Fruit fly (Drosophila melanogaster) whole organism, embryonic: ENCODE measurements around the gene kz.
A peak's percentile ranks its signal among the peaks of the same experiment; 100 is the strongest.

Experiments used
- Adf1 ChIP-seq: fragments of 200-800 bp; sonication (Bioruptor generic); IDR thresholded peaks from 2 replicates; pipeline ENCODE4 v1.3.6; 2022; ENCODE audit warnings: missing biosample characterization, missing genetic modification characterization
- B-H1 ChIP-seq: fragments of 200-800 bp; sonication (Bioruptor generic); IDR thresholded peaks from 3 replicates; pipeline ENCODE4 v1.3.6; 2022; ENCODE audit warnings: missing biosample characterization, missing genetic modification characterization
- CG10321 ChIP-seq: fragments of 200-800 bp; sonication (Bioruptor generic); IDR thresholded peaks from 2 replicates; pipeline ENCODE4 v1.3.6; 2022; ENCODE audit warnings: missing biosample characterization, missing genetic modification characterization
- CG12104 ChIP-seq: fragments of 200-800 bp; sonication (Bioruptor generic); optimal IDR thresholded peaks from 3 replicates; lab custom pipeline; 2016; ENCODE audit warnings: missing biosample characterization, missing genetic modification characterization
- CG2129 ChIP-seq: fragments of 200-800 bp; sonication (Bioruptor generic); IDR thresholded peaks from 2 replicates; pipeline ENCODE4 v1.3.6; 2022; ENCODE audit warnings: missing biosample characterization, missing genetic modification characterization; ENCODE audit not compliant: partially characterized antibody
- CG34376 ChIP-seq: fragments of 200-800 bp; sonication (Bioruptor generic); optimal IDR thresholded peaks from 2 replicates; lab custom pipeline; 2018; ENCODE audit warnings: missing biosample characterization, mild to moderate bottlenecking, missing genetic modification characterization
- CG4282 ChIP-seq: fragments of 200-800 bp; sonication (Bioruptor generic); optimal IDR thresholded peaks from 2 replicates; lab custom pipeline; 2016; ENCODE audit warnings: missing biosample characterization, missing genetic modification characterization
- CG6272 ChIP-seq: fragments of 200-800 bp; sonication (Bioruptor generic); IDR thresholded peaks from 2 replicates; pipeline ENCODE4 v1.3.6; 2022; ENCODE audit warnings: missing biosample characterization, missing genetic modification characterization
- CG6654 ChIP-seq: fragments of 200-800 bp; sonication (Bioruptor generic); optimal IDR thresholded peaks from 2 replicates; lab custom pipeline; 2017; ENCODE audit warnings: missing biosample characterization, mild to moderate bottlenecking, missing genetic modification characterization
- CG8290 ChIP-seq, 3 experiments: fragments of 200-800 bp; sonication (Bioruptor generic); optimal IDR thresholded peaks; 2 replicates each; lab custom pipeline; 2016 to 2019; ENCODE audit warnings: missing biosample characterization in 3 of 3, missing genetic modification characterization in 3 of 3, mild to moderate bottlenecking in 2 of 3, moderate library complexity in 1 of 3
- E2f1 ChIP-seq: fragments of 200-800 bp; sonication (Bioruptor generic); IDR thresholded peaks from 2 replicates; pipeline ENCODE4 v1.3.6; 2022; ENCODE audit warnings: missing biosample characterization, missing genetic modification characterization
- Elba2 ChIP-seq: fragments of 200-800 bp; sonication (Bioruptor generic); optimal IDR thresholded peaks from 3 replicates; lab custom pipeline; 2016; ENCODE audit warnings: missing biosample characterization, missing genetic modification characterization
- Fer1 ChIP-seq: fragments of 200-800 bp; sonication (Bioruptor generic); optimal IDR thresholded peaks from 2 replicates; lab custom pipeline; 2017; ENCODE audit warnings: missing biosample characterization, mild to moderate bottlenecking, missing genetic modification characterization
- GATAe ChIP-seq: fragments of 200-800 bp; sonication (Bioruptor generic); conservative IDR thresholded peaks from 2 replicates; pipeline ENCODE4 v1.3.6; 2022; ENCODE audit warnings: missing biosample characterization, missing genetic modification characterization
- Hmr ChIP-seq: fragments of 200-800 bp; sonication (Bioruptor generic); optimal IDR thresholded peaks from 3 replicates; lab custom pipeline; 2017; ENCODE audit warnings: mild to moderate bottlenecking, missing biosample characterization, missing genetic modification reagents, missing genetic modification characterization
- Mes4 ChIP-seq: fragments of 200-800 bp; sonication (Bioruptor generic); optimal IDR thresholded peaks from 2 replicates; lab custom pipeline; 2016; ENCODE audit warnings: missing biosample characterization, missing genetic modification characterization
- PHDP ChIP-seq: fragments of 200-800 bp; sonication (Bioruptor generic); optimal IDR thresholded peaks from 3 replicates; lab custom pipeline; 2018; ENCODE audit warnings: missing biosample characterization, mild to moderate bottlenecking, missing genetic modification characterization, moderate library complexity
- Pdp1 ChIP-seq, 2 experiments: fragments of 200-800 bp; sonication (Bioruptor generic); optimal IDR thresholded peaks; 3 replicates each; lab custom pipeline; 2016; ENCODE audit warnings: missing biosample characterization in 2 of 2, missing genetic modification characterization in 2 of 2, mild to moderate bottlenecking in 1 of 2, moderate library complexity in 1 of 2
- Rfx ChIP-seq: fragments of 200-800 bp; sonication (Bioruptor generic); IDR thresholded peaks from 2 replicates; pipeline ENCODE4 v1.3.6; 2022; ENCODE audit warnings: missing biosample characterization, missing genetic modification characterization
- Sox102F ChIP-seq: fragments of 200-800 bp; sonication (Bioruptor generic); optimal IDR thresholded peaks from 2 replicates; lab custom pipeline; 2018; ENCODE audit warnings: missing biosample characterization, mild to moderate bottlenecking, missing genetic modification characterization, moderate library complexity
- Taf1 ChIP-seq: fragments of 200-800 bp; sonication (Bioruptor generic); IDR thresholded peaks from 2 replicates; pipeline ENCODE4 v1.3.6; 2022; ENCODE audit warnings: missing biosample characterization, missing genetic modification characterization
- ase ChIP-seq: fragments of 200-800 bp; sonication (Bioruptor generic); IDR thresholded peaks from 3 replicates; pipeline ENCODE4 v1.3.6; 2022; ENCODE audit warnings: missing biosample characterization, missing genetic modification characterization
- ato ChIP-seq: fragments of 200-800 bp; sonication (Bioruptor generic); IDR thresholded peaks from 2 replicates; pipeline ENCODE4 v1.3.6; 2022; ENCODE audit warnings: missing biosample characterization, missing genetic modification characterization; ENCODE audit not compliant: partially characterized antibody
- az2 ChIP-seq: fragments of 200-800 bp; sonication (Bioruptor generic); optimal IDR thresholded peaks from 3 replicates; lab custom pipeline; 2016; ENCODE audit warnings: missing biosample characterization, missing genetic modification characterization
- dmrt99B ChIP-seq: fragments of 200-800 bp; sonication (Bioruptor generic); optimal IDR thresholded peaks from 2 replicates; lab custom pipeline; 2018; ENCODE audit warnings: missing biosample characterization, mild to moderate bottlenecking, missing genetic modification characterization, moderate library complexity
- dpn ChIP-seq, 2 experiments: fragments of 200-800 bp; sonication (Bioruptor generic); optimal IDR thresholded peaks; 3 replicates each; lab custom pipeline; 2016; ENCODE audit warnings: missing biosample characterization in 2 of 2, missing genetic modification characterization in 2 of 2
- exex ChIP-seq: fragments of 200-800 bp; sonication (Bioruptor generic); optimal IDR thresholded peaks from 4 replicates; lab custom pipeline; 2018; ENCODE audit warnings: missing biosample characterization, mild to moderate bottlenecking, missing genetic modification characterization, moderate library complexity
- fd3F ChIP-seq: fragments of 200-800 bp; sonication (Bioruptor generic); optimal IDR thresholded peaks from 2 replicates; lab custom pipeline; 2018; ENCODE audit warnings: missing biosample characterization, mild to moderate bottlenecking, missing genetic modification characterization, moderate library complexity
- fd64A ChIP-seq: fragments of 200-800 bp; sonication (Bioruptor generic); optimal IDR thresholded peaks from 3 replicates; lab custom pipeline; 2018; ENCODE audit warnings: missing biosample characterization, mild to moderate bottlenecking, missing genetic modification characterization
- inv ChIP-seq: fragments of 200-800 bp; sonication (Bioruptor generic); IDR thresholded peaks from 2 replicates; pipeline ENCODE4 v1.3.6; 2022; ENCODE audit warnings: missing biosample characterization, missing genetic modification characterization; ENCODE audit not compliant: partially characterized antibody
- jumu ChIP-seq: fragments of 200-800 bp; sonication (Bioruptor generic); optimal IDR thresholded peaks from 3 replicates; lab custom pipeline; 2016; ENCODE audit warnings: missing biosample characterization, missing genetic modification characterization
- ken ChIP-seq: fragments of 200-800 bp; sonication (Bioruptor generic); IDR thresholded peaks from 3 replicates; pipeline ENCODE4 v1.3.6; 2022; ENCODE audit warnings: missing biosample characterization, missing genetic modification characterization
- lab ChIP-seq: fragments of 200-800 bp; sonication (Bioruptor generic); optimal IDR thresholded peaks from 3 replicates; lab custom pipeline; 2017; ENCODE audit warnings: missing biosample characterization, missing genetic modification characterization, mild to moderate bottlenecking, moderate library complexity, missing genetic modification reagents
- nerfin-1 ChIP-seq: fragments of 200-800 bp; sonication (Bioruptor generic); optimal IDR thresholded peaks from 3 replicates; lab custom pipeline; 2019; ENCODE audit warnings: missing biosample characterization, mild to moderate bottlenecking, missing genetic modification characterization, moderate library complexity
- odd ChIP-seq: fragments of 200-800 bp; sonication (Bioruptor generic); optimal IDR thresholded peaks from 2 replicates; lab custom pipeline; 2017; ENCODE audit warnings: missing biosample characterization, mild to moderate bottlenecking, missing genetic modification characterization
- psq ChIP-seq: fragments of 200-800 bp; sonication (Bioruptor generic); optimal IDR thresholded peaks from 2 replicates; lab custom pipeline; 2017; ENCODE audit warnings: missing biosample characterization, missing genetic modification characterization
- rib ChIP-seq: fragments of 200-800 bp; sonication (Bioruptor generic); IDR thresholded peaks from 2 replicates; pipeline ENCODE4 v1.3.6; 2022; ENCODE audit warnings: missing biosample characterization, missing genetic modification characterization
- sc ChIP-seq, 3 experiments: fragments of >200 bp in 2 of 3; fragments of 200-800 bp in 1 of 3; sonication (Bioruptor generic) in 1 of 3; optimal IDR thresholded peaks; 2 replicates in 2 of 3; 3 replicates in 1 of 3; lab custom pipeline; 2017; ENCODE audit warnings: mild to moderate bottlenecking in 1 of 3, missing biosample characterization in 1 of 3, missing genetic modification characterization in 1 of 3, missing genetic modification reagents in 1 of 3
- sim ChIP-seq: fragments of 200-800 bp; sonication (Bioruptor generic); IDR thresholded peaks from 2 replicates; pipeline ENCODE4 v1.3.6; 2022; ENCODE audit warnings: missing biosample characterization, missing genetic modification characterization
- zfh2 ChIP-seq: fragments of 200-800 bp; sonication (Bioruptor generic); optimal IDR thresholded peaks from 2 replicates; lab custom pipeline; 2016; ENCODE audit warnings: missing biosample characterization, missing genetic modification characterization

The kz gene

dm6 chrX:2208641-2209241 lies 33.1 kb downstream of the kz start (continued):
- TF ChIP-seq odd (GFP tag; lab: Kevin White, UChicago), result no peak
- TF ChIP-seq CG34376, result no peak
- no peak for TF ChIP-seq CG2129 (GFP tag; lab: Robert Waterston, UW)
- peak; percentile 48 for TF ChIP-seq dmrt99B (tag; lab: Kevin White, UChicago)
- no peak for TF ChIP-seq Mes4 (GFP tag; lab: Kevin White, UChicago)
- no peak for TF ChIP-seq CG4282 (GFP tag; lab: Kevin White, UChicago)
- no peak for TF ChIP-seq sim (GFP tag; lab: Robert Waterston, UW)
- TF ChIP-seq fd3F (GFP tag; lab: Kevin White, UChicago), result no peak
- no peak for TF ChIP-seq lab (GFP tag; lab: Kevin White, UChicago)
- TF ChIP-seq dpn (GFP tag; optimal IDR thresholded peaks at IDR 0.05; lab: Kevin White, UChicago), result no peak
- TF ChIP-seq Fer1, result no peak
- no peak for TF ChIP-seq CG12104 (GFP tag; lab: Kevin White, UChicago)
- TF ChIP-seq Sox102F (GFP tag; lab: Kevin White, UChicago), result peak; percentile 35
- no peak for TF ChIP-seq exex (tag; lab: Kevin White, UChicago)
- peak; percentile 67 for TF ChIP-seq Rfx (GFP tag; lab: Robert Waterston, UW)
- TF ChIP-seq psq (GFP tag; lab: Kevin White, UChicago), result no peak
- peak; percentile 15 for TF ChIP-seq zfh2 (GFP tag; lab: Kevin White, UChicago)
- no peak for TF ChIP-seq ato (GFP tag; lab: Robert Waterston, UW)
- no peak; the same call in 1 of the 2 replicates for TF ChIP-seq E2f1 (GFP tag; lab: Robert Waterston, UW)
- no peak for TF ChIP-seq Taf1 (GFP tag; lab: Robert Waterston, UW)
- no peak for TF ChIP-seq az2 (GFP tag; lab: Kevin White, UChicago)
- TF ChIP-seq fd64A (GFP tag; lab: Kevin White, UChicago), result no peak
- TF ChIP-seq PHDP, result no peak

- TF ChIP-seq CG10321 (GFP tag; lab: Robert Waterston, UW) (no peak), CG8290 (GFP tag; optimal IDR thresholded peaks at IDR 0.05; lab: Kevin White, UChicago) (no peak), CG8290 (tag; optimal IDR thresholded peaks at IDR 0.05; lab: Kevin White, UChicago) (no peak), CG2129 (GFP tag; lab: Robert Waterston, UW) (no peak), rib (GFP tag; lab: Robert Waterston, UW) (no peak), inv (GFP tag; lab: Robert Waterston, UW) (no peak), Adf1 (GFP tag; lab: Robert Waterston, UW) (no peak), CG6654 (GFP tag; lab: Kevin White, UChicago) (no peak), Pdp1 (GFP tag; optimal IDR thresholded peaks at IDR 0.05; lab: Kevin White, UChicago) (no peak), nerfin-1 (tag; lab: Kevin White, UChicago) (no peak), jumu (GFP tag; lab: Kevin White, UChicago) (no peak), Hmr (GFP tag; lab: Kevin White, UChicago) (no peak), B-H1 (GFP tag; lab: Robert Waterston, UW) (no peak), CG6272 (GFP tag; lab: Robert Waterston, UW) (no peak), GATAe (GFP tag; lab: Robert Waterston, UW) (no peak), sc (optimal IDR thresholded peaks at IDR 0.05; lab: Kevin White, UChicago) (no peak), sc (GFP tag; optimal IDR thresholded peaks at IDR 0.05; lab: Kevin White, UChicago) (no peak), ken (GFP tag; lab: Robert Waterston, UW) (no peak), ase (no peak), Elba2 (no peak)
These were observed 38.1 kb downstream of the kz start, which contains the start of gene FarO for dm6 chrX:2203766-2204165. TSS of gene FarO (minus strand) at chrX:2203866.
